Fruit fly (Drosophila melanogaster) Kc167 (cell line): ENCODE results near the gene CG5026.

Source experiments
- Myc ChIP-seq: fragments of >200 bp; optimal IDR thresholded peaks from 2 replicates; lab custom pipeline; 2017; ENCODE audit warnings: missing external identifiers
- Sin3A ChIP-seq: fragments of >200 bp; optimal IDR thresholded peaks from 2 replicates; lab custom pipeline; 2018; ENCODE audit warnings: missing external identifiers
- ttk ChIP-seq: sonication (Bioruptor generic); optimal IDR thresholded peaks from 2 replicates; lab custom pipeline; 2017; ENCODE audit warnings: missing external identifiers

DNA sequence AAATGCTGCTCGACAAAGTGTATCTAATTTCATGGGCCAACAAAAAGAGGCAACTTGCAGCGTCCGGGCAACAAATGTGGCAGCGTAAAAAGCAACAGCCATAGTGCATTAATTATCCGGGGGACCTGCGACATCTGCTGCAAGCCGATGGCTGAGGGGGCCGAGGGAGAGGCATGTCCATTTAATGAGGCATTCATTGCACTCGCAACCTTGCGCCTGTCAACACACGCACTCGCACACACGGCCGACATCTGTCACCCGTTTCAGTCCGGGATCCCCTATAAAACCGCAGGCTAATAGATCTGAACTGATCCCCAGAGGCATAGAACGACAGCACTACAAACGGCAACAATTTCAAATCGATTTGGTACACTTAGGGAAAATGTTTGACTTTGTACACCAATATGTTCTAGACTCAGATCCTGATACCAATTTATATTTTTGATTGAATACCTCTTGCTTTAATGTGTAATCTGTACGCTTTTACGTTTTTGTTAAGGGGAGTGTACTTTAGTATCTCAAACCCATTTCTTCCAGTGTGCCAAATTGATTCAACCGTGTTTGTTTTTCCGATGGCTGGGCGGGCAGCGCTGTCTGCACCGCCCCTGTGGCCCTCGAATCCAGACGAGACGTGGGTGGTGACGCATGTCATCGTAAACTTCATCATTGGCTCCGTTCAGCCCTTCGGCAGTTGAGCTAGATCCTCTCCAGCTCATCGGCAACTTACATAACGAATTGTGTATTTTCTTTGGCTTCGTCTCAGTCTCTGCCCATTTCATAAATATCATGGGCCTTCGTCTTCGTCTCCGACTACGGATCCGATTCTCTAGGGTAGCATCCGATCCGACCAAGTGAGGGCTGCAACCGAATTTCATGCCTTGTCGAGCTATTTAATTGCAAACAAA lies 43.4 kb downstream of the CG5026 start:
- TF ChIP-seq Sin3A (lab: Kevin White, UChicago), result no peak
- no peak for TF ChIP-seq ttk (lab: Kevin White, UChicago)
- no peak for TF ChIP-seq Myc (lab: Kevin White, UChicago)
